Fruit fly (Drosophila melanogaster) whole organism, adult: ENCODE data around the gene eIF4E6.

ENCODE experiments used
- CG11617 ChIP-seq: fragments of 200-800 bp; sonication (Bioruptor generic); optimal IDR thresholded peaks from 2 replicates; lab custom pipeline; 2017; ENCODE audit warnings: mild to moderate bottlenecking, missing biosample characterization, missing genetic modification reagents, missing genetic modification characterization
- CG12768 ChIP-seq: fragments of 200-800 bp; sonication (Bioruptor generic); optimal IDR thresholded peaks from 2 replicates; lab custom pipeline; 2017; ENCODE audit warnings: missing biosample characterization, missing genetic modification characterization, mild to moderate bottlenecking, moderate library complexity, missing genetic modification reagents
- CG14711 ChIP-seq: fragments of 200-800 bp; sonication (Bioruptor generic); optimal IDR thresholded peaks from 2 replicates; lab custom pipeline; 2018; ENCODE audit warnings: missing biosample characterization, mild to moderate bottlenecking, missing genetic modification characterization, moderate library complexity
- CG1620 ChIP-seq: fragments of 200-800 bp; sonication (Bioruptor generic); optimal IDR thresholded peaks from 2 replicates; lab custom pipeline; 2016; ENCODE audit warnings: missing biosample characterization, missing genetic modification characterization
- CG33017 ChIP-seq: fragments of 200-800 bp; sonication (Bioruptor generic); optimal IDR thresholded peaks from 2 replicates; lab custom pipeline; 2018; ENCODE audit warnings: missing biosample characterization, mild to moderate bottlenecking, missing genetic modification characterization, moderate library complexity
- CG5204 ChIP-seq: fragments of 200-800 bp; sonication (Bioruptor generic); optimal IDR thresholded peaks from 2 replicates; lab custom pipeline; 2016; ENCODE audit warnings: missing biosample characterization, missing genetic modification characterization
- CG7045 ChIP-seq: fragments of 200-800 bp; sonication (Bioruptor generic); optimal IDR thresholded peaks from 2 replicates; lab custom pipeline; 2017; ENCODE audit warnings: missing biosample characterization, mild to moderate bottlenecking, missing genetic modification characterization
- CG7101 ChIP-seq: fragments of 200-800 bp; sonication (Bioruptor generic); optimal IDR thresholded peaks from 2 replicates; lab custom pipeline; 2018; ENCODE audit warnings: missing biosample characterization, mild to moderate bottlenecking, missing genetic modification characterization, moderate library complexity
- Clk ChIP-seq: fragments of 200-800 bp; sonication (Bioruptor generic); optimal IDR thresholded peaks from 2 replicates; lab custom pipeline; 2017; ENCODE audit warnings: missing biosample characterization, missing genetic modification characterization
- Crg-1 ChIP-seq: fragments of 200-800 bp; sonication (Bioruptor generic); optimal IDR thresholded peaks from 2 replicates; lab custom pipeline; 2016; ENCODE audit warnings: missing biosample characterization, missing genetic modification characterization
- Hr96 ChIP-seq: fragments of 200-800 bp; sonication (Bioruptor generic); optimal IDR thresholded peaks from 2 replicates; lab custom pipeline; 2016; ENCODE audit warnings: missing biosample characterization, missing genetic modification characterization
- Mnt ChIP-seq: fragments of 200-800 bp; sonication (Bioruptor generic); optimal IDR thresholded peaks from 2 replicates; lab custom pipeline; 2016; ENCODE audit warnings: missing biosample characterization, mild to moderate bottlenecking, missing genetic modification characterization
- bab1 ChIP-seq: fragments of 200-800 bp; sonication (Bioruptor generic); optimal IDR thresholded peaks from 3 replicates; lab custom pipeline; 2019; ENCODE audit warnings: missing biosample characterization, mild to moderate bottlenecking, missing genetic modification characterization, moderate library complexity
- cic ChIP-seq: fragments of 200-800 bp; sonication (Bioruptor generic); optimal IDR thresholded peaks from 2 replicates; lab custom pipeline; 2017; ENCODE audit warnings: missing biosample characterization, mild to moderate bottlenecking, missing genetic modification characterization, moderate library complexity
- cnc ChIP-seq, 2 experiments: fragments of >200 bp; optimal IDR thresholded peaks; 2 replicates each; lab custom pipeline; 2017
- kay ChIP-seq: fragments of 200-800 bp; sonication (Bioruptor generic); peaks from one replicate; lab custom pipeline; 2016; ENCODE audit warnings: missing biosample characterization, missing genetic modification characterization, borderline replicate concordance
- ovo ChIP-seq: fragments of 200-800 bp; sonication (Bioruptor generic); optimal IDR thresholded peaks from 2 replicates; lab custom pipeline; 2016; ENCODE audit warnings: missing biosample characterization, missing genetic modification characterization
- pad ChIP-seq: fragments of 200-800 bp; sonication (Bioruptor generic); optimal IDR thresholded peaks from 3 replicates; lab custom pipeline; 2017; ENCODE audit warnings: missing biosample characterization, missing genetic modification characterization, mild to moderate bottlenecking, moderate library complexity, missing genetic modification reagents
- tj ChIP-seq: fragments of 200-800 bp; sonication (Bioruptor generic); optimal IDR thresholded peaks from 3 replicates; lab custom pipeline; 2017; ENCODE audit warnings: missing biosample characterization, mild to moderate bottlenecking, missing genetic modification characterization, moderate library complexity
- toe ChIP-seq: fragments of 200-800 bp; sonication (Bioruptor generic); optimal IDR thresholded peaks from 2 replicates; lab custom pipeline; 2016; ENCODE audit warnings: missing biosample characterization, missing genetic modification characterization

The eIF4E6 gene

DNA sequence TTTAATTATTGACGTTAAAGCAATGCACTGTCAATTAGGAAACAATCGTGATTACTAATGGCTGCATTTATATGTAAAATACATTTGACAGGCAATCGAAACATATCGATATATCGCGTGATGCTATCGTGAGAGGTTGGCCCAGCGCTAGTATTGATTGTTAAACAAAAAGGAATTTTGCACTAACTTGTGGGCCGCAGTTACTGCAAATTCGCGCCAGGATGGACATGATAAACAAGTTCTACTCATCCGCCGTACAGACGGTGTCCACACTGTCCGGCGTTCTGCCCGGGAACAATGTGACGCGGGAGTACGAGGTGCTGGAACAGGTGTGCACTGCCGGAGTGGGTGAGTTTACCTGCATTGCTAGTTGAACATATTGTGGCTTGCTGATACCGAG is at the start of gene eIF4E6, which contains the start of gene CG1951:
TSS of gene eIF4E6 (minus strand) at position 53 of the 400 bp plus-strand sequence.
TSS of gene CG1951 (plus strand) at position 115 of the 400 bp plus-strand sequence.
- TF ChIP-seq pad (no peak), bab1 (peak; percentile 57)

DNA sequence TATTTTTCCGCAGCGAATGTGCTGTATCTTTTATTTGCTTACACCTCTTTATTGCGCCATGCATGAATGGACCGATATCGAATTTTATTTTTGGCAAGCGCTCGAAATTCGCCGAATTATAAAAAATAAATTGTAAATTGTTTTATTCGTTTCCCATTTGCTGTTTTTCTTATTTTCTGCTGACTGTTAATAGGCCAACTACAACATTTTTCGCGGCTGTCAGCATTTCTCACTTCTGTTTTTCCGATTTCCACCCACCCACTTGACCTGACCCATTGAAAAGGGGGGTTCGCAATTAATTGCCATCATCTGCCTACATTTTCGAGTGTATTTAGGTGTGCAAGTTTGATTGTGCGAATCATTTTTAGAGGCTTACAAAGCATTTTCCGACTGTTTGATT is 49.6 kb upstream of the eIF4E6 start:
- peak; percentile 92 for TF ChIP-seq tj (GFP tag; lab: Kevin White, UChicago)
- no peak for TF ChIP-seq Mnt

DNA sequence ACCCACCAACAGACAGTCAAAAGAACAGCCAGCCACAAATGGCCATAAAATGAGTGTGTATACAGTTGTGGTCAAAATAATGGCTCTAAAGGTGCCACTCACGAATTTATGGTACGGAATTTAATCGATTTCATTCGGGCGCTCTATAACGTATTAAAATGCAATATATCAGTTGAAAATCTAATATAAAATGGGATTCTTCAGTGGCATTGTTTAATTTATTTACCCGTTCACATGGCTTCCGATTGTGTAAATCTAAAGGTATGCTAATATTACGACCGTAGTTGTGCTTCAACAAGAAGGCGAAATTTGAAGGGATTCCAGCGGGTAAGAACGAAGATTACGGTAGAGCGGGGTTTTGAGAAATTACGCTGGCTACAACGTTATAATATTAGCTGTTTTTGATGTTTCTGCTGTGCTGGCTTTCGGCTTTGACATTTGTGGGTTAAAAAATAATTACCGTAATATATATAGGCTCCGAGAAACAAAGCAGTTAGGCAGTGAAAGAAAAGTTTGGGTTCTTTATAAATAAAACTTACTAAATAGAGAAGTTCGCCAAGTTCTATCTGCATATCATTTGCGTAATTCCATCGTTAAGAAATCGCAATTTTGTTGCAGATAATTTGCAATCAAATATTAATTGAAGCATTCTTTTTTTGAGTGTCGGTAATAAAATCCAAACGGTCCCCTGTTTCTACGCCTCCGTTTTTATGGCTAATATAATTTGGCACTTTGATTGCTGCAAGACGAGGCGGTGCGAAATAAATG is 48.8 kb upstream of the eIF4E6 start:
- TF ChIP-seq Clk (GFP tag; lab: Kevin White, UChicago) (no peak), toe (GFP tag; lab: Kevin White, UChicago) (no peak), ovo (GFP tag; lab: Kevin White, UChicago) (no peak), CG33017 (no peak)

DNA sequence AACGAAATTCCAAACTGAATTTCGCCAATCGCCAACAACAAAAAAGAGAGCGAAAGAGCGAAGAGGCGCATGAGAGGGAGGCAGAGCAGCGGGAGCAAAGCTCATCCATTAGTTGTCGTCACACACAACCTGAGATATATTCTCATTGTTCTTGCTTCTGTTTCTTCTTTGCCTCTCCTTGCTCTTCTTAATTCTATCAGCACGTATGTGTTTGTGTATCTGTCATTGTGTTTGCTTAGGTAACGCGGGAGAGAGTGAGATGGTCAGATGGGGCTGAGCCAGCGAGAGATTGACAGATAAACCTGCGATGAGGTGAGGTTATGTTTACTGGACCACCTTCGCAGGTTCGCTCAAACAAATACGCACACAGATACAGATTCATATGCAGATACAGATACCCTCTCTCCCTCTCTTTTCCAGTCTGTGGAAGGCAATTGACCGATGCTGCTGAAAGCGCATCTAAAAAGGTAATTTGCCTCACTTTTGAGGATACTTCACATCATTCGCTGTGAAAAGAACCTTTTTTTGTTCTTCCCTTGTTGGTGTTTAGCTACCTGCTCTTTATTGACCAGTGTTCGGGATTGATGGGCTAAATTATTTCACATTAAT is 47.1 kb upstream of the eIF4E6 start:
- TF ChIP-seq bab1 (no peak), Hr96 (GFP tag; lab: Kevin White, UChicago) (no peak), CG12768 (GFP tag; lab: Kevin White, UChicago) (peak; percentile 67), tj (GFP tag; lab: Kevin White, UChicago) (peak; percentile 45), Crg-1 (GFP tag; lab: Kevin White, UChicago) (peak; percentile 37), CG5204 (GFP tag; lab: Kevin White, UChicago) (no peak), CG7045 (GFP tag; lab: Kevin White, UChicago) (peak; percentile 36), ovo (GFP tag; lab: Kevin White, UChicago) (no peak), pad (peak; percentile 8), Mnt (peak; percentile 12), CG7101 (tag; lab: Kevin White, UChicago) (peak; percentile 27), CG33017 (peak; percentile 33), cnc (optimal IDR thresholded peaks at IDR 0.05; lab: Kevin White, UChicago) (no peak), CG1620 (GFP tag; lab: Kevin White, UChicago) (no peak), cic (GFP tag; lab: Kevin White, UChicago) (no peak), kay (GFP tag; lab: Kevin White, UChicago) (peak; percentile 22), toe (GFP tag; lab: Kevin White, UChicago) (peak; percentile 53), CG11617 (GFP tag; lab: Kevin White, UChicago) (peak; percentile 2), Clk (GFP tag; lab: Kevin White, UChicago) (no peak), CG14711 (no peak)

DNA sequence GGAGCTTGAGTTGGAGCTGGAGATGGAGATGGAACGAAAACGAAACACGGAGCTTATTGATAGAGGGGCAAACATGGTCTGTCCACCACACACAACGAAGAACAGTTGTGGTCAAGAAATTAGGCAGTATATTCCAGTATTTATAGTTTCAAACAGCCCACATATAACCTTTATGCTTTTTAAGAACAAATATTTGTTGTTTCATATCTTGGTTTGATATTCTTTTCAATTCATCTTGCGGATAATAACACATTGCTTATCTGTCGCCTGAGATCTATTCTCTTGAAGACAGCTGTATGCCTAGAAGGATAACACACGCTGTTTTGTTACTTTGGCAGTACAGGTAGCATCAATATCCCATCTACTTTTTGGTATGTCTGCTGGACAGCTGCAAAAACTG is 45.9 kb upstream of the eIF4E6 start:
- TF ChIP-seq pad: no peak
- no peak for TF ChIP-seq CG33017
- TF ChIP-seq bab1: no peak
- TF ChIP-seq cic (GFP tag; lab: Kevin White, UChicago): no peak
- no peak for TF ChIP-seq kay (GFP tag; lab: Kevin White, UChicago)
- TF ChIP-seq CG12768 (GFP tag; lab: Kevin White, UChicago): no peak
- no peak for TF ChIP-seq CG1620 (GFP tag; lab: Kevin White, UChicago)
- TF ChIP-seq ovo (GFP tag; lab: Kevin White, UChicago): no peak
- TF ChIP-seq Crg-1 (GFP tag; lab: Kevin White, UChicago): no peak
- TF ChIP-seq CG7045 (GFP tag; lab: Kevin White, UChicago): no peak
- no peak for TF ChIP-seq CG7101 (tag; lab: Kevin White, UChicago)
- TF ChIP-seq CG14711: no peak
- no peak for TF ChIP-seq CG5204 (GFP tag; lab: Kevin White, UChicago)
- no peak for TF ChIP-seq Clk (GFP tag; lab: Kevin White, UChicago)
- TF ChIP-seq toe (GFP tag; lab: Kevin White, UChicago): no peak

DNA sequence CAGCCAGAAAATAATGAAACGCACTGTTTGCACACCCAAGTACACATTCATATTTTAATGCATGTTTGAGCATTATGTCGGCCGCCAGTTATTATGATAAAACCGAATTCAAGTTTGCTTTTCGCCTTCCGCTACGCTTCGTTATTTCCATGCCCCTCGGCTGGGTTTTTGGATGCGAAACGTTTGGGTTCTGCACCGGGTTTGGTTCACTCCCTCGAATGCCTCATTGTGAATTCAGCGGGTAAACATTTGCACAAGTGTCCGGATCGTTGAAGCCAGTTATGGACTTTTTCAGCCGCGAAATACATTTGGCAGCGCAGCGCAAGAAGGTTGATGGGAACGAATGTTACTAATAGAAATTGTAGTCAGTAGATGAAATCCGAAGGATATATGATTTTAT is 44.2 kb upstream of the eIF4E6 start:
- TF ChIP-seq kay (GFP tag; lab: Kevin White, UChicago) (no peak), CG7101 (tag; lab: Kevin White, UChicago) (no peak), Mnt (no peak), CG1620 (GFP tag; lab: Kevin White, UChicago) (no peak), CG33017 (no peak), toe (GFP tag; lab: Kevin White, UChicago) (no peak), cic (GFP tag; lab: Kevin White, UChicago) (no peak), CG5204 (GFP tag; lab: Kevin White, UChicago) (no peak), CG7045 (GFP tag; lab: Kevin White, UChicago) (no peak), Crg-1 (GFP tag; lab: Kevin White, UChicago) (no peak), tj (GFP tag; lab: Kevin White, UChicago) (no peak), bab1 (no peak), Clk (GFP tag; lab: Kevin White, UChicago) (no peak), ovo (GFP tag; lab: Kevin White, UChicago) (no peak), CG12768 (GFP tag; lab: Kevin White, UChicago) (no peak), CG14711 (no peak), CG11617 (GFP tag; lab: Kevin White, UChicago) (no peak)
